Worm (Caenorhabditis elegans): ENCODE measurements around the gene srab-21.

ce11 chrV:3454620-3455019 is 30.4 kb upstream of the srab-21 start:
- TF ChIP-seq ama-1 (optimal IDR thresholded peaks at IDR 0.05) (no peak), lim-6 (tag; optimal IDR thresholded peaks at IDR 0.05) (no peak)
